Fruit fly (Drosophila melanogaster) whole organism, embryonic: Measurements from ENCODE around the gene CG34163.

ENCODE experiments used
- Adf1 ChIP-seq: fragments of 200-800 bp; sonication (Bioruptor generic); IDR thresholded peaks from 2 replicates; pipeline ENCODE4 v1.3.6; 2022; ENCODE audit warnings: missing biosample characterization, missing genetic modification characterization
- Antp ChIP-seq: fragments of 200-800 bp; sonication (Bioruptor generic); optimal IDR thresholded peaks from 3 replicates; lab custom pipeline; 2016; ENCODE audit warnings: missing biosample characterization, missing genetic modification characterization
- Atf-2 ChIP-seq: fragments of 200-800 bp; sonication (Bioruptor generic); optimal IDR thresholded peaks from 2 replicates; lab custom pipeline; 2016; ENCODE audit warnings: missing biosample characterization, missing genetic modification characterization
- BEAF-32 ChIP-seq: fragments of 200-800 bp; sonication (Bioruptor generic); optimal IDR thresholded peaks from 3 replicates; lab custom pipeline; 2017; ENCODE audit warnings: missing biosample characterization, missing genetic modification characterization, mild to moderate bottlenecking, moderate library complexity, missing genetic modification reagents
- CG11093 ChIP-seq: fragments of 200-800 bp; sonication (Bioruptor generic); IDR thresholded peaks from 3 replicates; pipeline ENCODE4 v1.3.6; 2022; ENCODE audit warnings: missing biosample characterization, missing genetic modification characterization
- CG11247 ChIP-seq: fragments of 200-800 bp; sonication (Bioruptor generic); IDR thresholded peaks from 2 replicates; pipeline ENCODE4 v1.3.6; 2022; ENCODE audit warnings: missing biosample characterization, missing genetic modification characterization
- CG12104 ChIP-seq: fragments of 200-800 bp; sonication (Bioruptor generic); optimal IDR thresholded peaks from 3 replicates; lab custom pipeline; 2016; ENCODE audit warnings: missing biosample characterization, missing genetic modification characterization
- CG13775 ChIP-seq: fragments of 200-800 bp; sonication (Bioruptor generic); optimal IDR thresholded peaks from 3 replicates; lab custom pipeline; 2017; ENCODE audit warnings: missing biosample characterization, mild to moderate bottlenecking, missing genetic modification characterization
- CG15479 ChIP-seq: fragments of 200-800 bp; sonication (Bioruptor generic); optimal IDR thresholded peaks from 3 replicates; lab custom pipeline; 2019; ENCODE audit warnings: missing biosample characterization, mild to moderate bottlenecking, missing genetic modification characterization, moderate library complexity
- CG1602 ChIP-seq: fragments of 200-800 bp; sonication (Bioruptor generic); optimal IDR thresholded peaks from 3 replicates; lab custom pipeline; 2016; ENCODE audit warnings: missing biosample characterization, missing genetic modification characterization
- CG17359 ChIP-seq: fragments of 200-800 bp; sonication (Bioruptor generic); optimal IDR thresholded peaks from 3 replicates; lab custom pipeline; 2018; ENCODE audit warnings: missing biosample characterization, mild to moderate bottlenecking, missing genetic modification characterization, moderate library complexity
- CG17802 ChIP-seq: fragments of 200-800 bp; sonication (Bioruptor generic); optimal IDR thresholded peaks from 2 replicates; lab custom pipeline; 2018; ENCODE audit warnings: missing biosample characterization, mild to moderate bottlenecking, missing genetic modification characterization, moderate library complexity
- CG17912 ChIP-seq: fragments of 200-800 bp; sonication (Bioruptor generic); optimal IDR thresholded peaks from 2 replicates; lab custom pipeline; 2018; ENCODE audit warnings: missing biosample characterization, mild to moderate bottlenecking, missing genetic modification characterization
- CG31388 ChIP-seq: fragments of 200-800 bp; sonication (Bioruptor generic); optimal IDR thresholded peaks from 2 replicates; lab custom pipeline; 2016; ENCODE audit warnings: missing biosample characterization, missing genetic modification characterization
- CG3726 ChIP-seq: fragments of 200-800 bp; sonication (Bioruptor generic); IDR thresholded peaks from 3 replicates; pipeline ENCODE4, ENCODE4 v1.3.6; 2022; ENCODE audit warnings: missing biosample characterization, missing genetic modification characterization
- CG3838 ChIP-seq: fragments of 200-800 bp; sonication (Bioruptor generic); optimal IDR thresholded peaks from 3 replicates; lab custom pipeline; 2016; ENCODE audit warnings: missing biosample characterization, missing genetic modification characterization
- CG6272 ChIP-seq: fragments of 200-800 bp; sonication (Bioruptor generic); IDR thresholded peaks from 2 replicates; pipeline ENCODE4 v1.3.6; 2022; ENCODE audit warnings: missing biosample characterization, missing genetic modification characterization
- CG6689 ChIP-seq: fragments of 200-800 bp; sonication (Bioruptor generic); IDR thresholded peaks from 2 replicates; pipeline ENCODE4 v1.3.6; 2022; ENCODE audit warnings: missing biosample characterization, missing genetic modification characterization
- CG6765 ChIP-seq: fragments of 200-800 bp; sonication (Bioruptor generic); optimal IDR thresholded peaks from 3 replicates; lab custom pipeline; 2017; ENCODE audit warnings: missing biosample characterization, mild to moderate bottlenecking, missing genetic modification characterization
- CG6813 ChIP-seq: fragments of 200-800 bp; sonication (Bioruptor generic); optimal IDR thresholded peaks from 2 replicates; lab custom pipeline; 2017; ENCODE audit warnings: missing biosample characterization, missing genetic modification characterization, mild to moderate bottlenecking, moderate library complexity, missing genetic modification reagents
- CG7745 ChIP-seq: fragments of 200-800 bp; sonication (Bioruptor generic); optimal IDR thresholded peaks from 2 replicates; lab custom pipeline; 2018; ENCODE audit warnings: missing biosample characterization, mild to moderate bottlenecking, missing genetic modification characterization, moderate library complexity
- CG8924 ChIP-seq: fragments of 200-800 bp; optimal IDR thresholded peaks from 3 replicates; lab custom pipeline; 2019; ENCODE audit warnings: missing biosample characterization, mild to moderate bottlenecking, missing genetic modification characterization, moderate library complexity
- Dbx ChIP-seq: fragments of 200-800 bp; sonication (Bioruptor generic); IDR thresholded peaks from 3 replicates; pipeline ENCODE4 v1.3.6; 2022; ENCODE audit warnings: missing biosample characterization, missing genetic modification characterization
- E2f2 ChIP-seq: fragments of 200-800 bp; sonication (Bioruptor generic); IDR thresholded peaks from 2 replicates; pipeline ENCODE4 v1.3.6; 2022; ENCODE audit warnings: missing biosample characterization, missing genetic modification characterization
- GATAe ChIP-seq: fragments of 200-800 bp; sonication (Bioruptor generic); conservative IDR thresholded peaks from 2 replicates; pipeline ENCODE4 v1.3.6; 2022; ENCODE audit warnings: missing biosample characterization, missing genetic modification characterization
- HHEX ChIP-seq: fragments of 200-800 bp; sonication (Bioruptor generic); optimal IDR thresholded peaks from 3 replicates; lab custom pipeline; 2017; ENCODE audit warnings: missing biosample characterization, mild to moderate bottlenecking, missing genetic modification characterization, missing genetic modification reagents
- HmgZ ChIP-seq: fragments of 200-800 bp; sonication (Bioruptor generic); optimal IDR thresholded peaks from 2 replicates; lab custom pipeline; 2018; ENCODE audit warnings: missing biosample characterization, mild to moderate bottlenecking, missing genetic modification characterization
- Jarid2 ChIP-seq: fragments of 200-800 bp; sonication (Bioruptor generic); optimal IDR thresholded peaks from 3 replicates; lab custom pipeline; 2017; ENCODE audit warnings: mild to moderate bottlenecking, missing biosample characterization, missing genetic modification reagents, missing genetic modification characterization
- Lpt ChIP-seq: fragments of >200 bp; optimal IDR thresholded peaks from 2 replicates; lab custom pipeline; 2018; ENCODE audit warnings: missing biosample characterization, missing genetic modification characterization
- Spps ChIP-seq: fragments of 200-800 bp; sonication (Bioruptor generic); optimal IDR thresholded peaks from 2 replicates; lab custom pipeline; 2018; ENCODE audit warnings: missing biosample characterization, mild to moderate bottlenecking, missing genetic modification characterization
- aop ChIP-seq: fragments of 200-800 bp; sonication (Bioruptor generic); IDR thresholded peaks from 2 replicates; pipeline ENCODE4 v1.3.6; 2022; ENCODE audit warnings: missing biosample characterization, missing genetic modification characterization
- ara ChIP-seq: fragments of 200-800 bp; sonication (Bioruptor generic); IDR thresholded peaks from 2 replicates; pipeline ENCODE4 v1.3.6; 2022; ENCODE audit warnings: missing biosample characterization, missing genetic modification characterization
- bcd ChIP-seq: fragments of 200-800 bp; sonication (Bioruptor generic); optimal IDR thresholded peaks from 2 replicates; lab custom pipeline; 2017; ENCODE audit warnings: missing biosample characterization, mild to moderate bottlenecking, missing genetic modification characterization
- chm ChIP-seq: fragments of 200-800 bp; sonication (Bioruptor generic); IDR thresholded peaks from 2 replicates; pipeline ENCODE4 v1.3.6; 2022; ENCODE audit warnings: missing biosample characterization, missing genetic modification characterization
- crc ChIP-seq: fragments of 200-800 bp; sonication (Bioruptor generic); optimal IDR thresholded peaks from 2 replicates; lab custom pipeline; 2016; ENCODE audit warnings: missing biosample characterization, missing genetic modification characterization
- disco-r ChIP-seq: fragments of 200-800 bp; sonication (Bioruptor generic); optimal IDR thresholded peaks from 2 replicates; lab custom pipeline; 2016; ENCODE audit warnings: missing biosample characterization, missing genetic modification characterization
- gcm ChIP-seq: fragments of 200-800 bp; sonication (Bioruptor generic); optimal IDR thresholded peaks from 2 replicates; lab custom pipeline; 2019; ENCODE audit warnings: missing biosample characterization, mild to moderate bottlenecking, missing genetic modification characterization, moderate library complexity
- gem ChIP-seq: fragments of 200-800 bp; sonication (Bioruptor generic); optimal IDR thresholded peaks from 2 replicates; lab custom pipeline; 2019; ENCODE audit warnings: missing biosample characterization, mild to moderate bottlenecking, missing genetic modification characterization, moderate library complexity
- kay ChIP-seq: fragments of 200-800 bp; sonication (Bioruptor generic); optimal IDR thresholded peaks from 2 replicates; lab custom pipeline; 2016; ENCODE audit warnings: missing biosample characterization, missing genetic modification characterization
- nom ChIP-seq: fragments of 200-800 bp; sonication (Bioruptor generic); optimal IDR thresholded peaks from 2 replicates; lab custom pipeline; 2017; ENCODE audit warnings: missing biosample characterization, missing genetic modification characterization, mild to moderate bottlenecking, moderate library complexity, missing genetic modification reagents
- org-1 ChIP-seq: fragments of 200-800 bp; sonication (Bioruptor generic); optimal IDR thresholded peaks from 2 replicates; lab custom pipeline; 2017; ENCODE audit warnings: missing biosample characterization, missing genetic modification characterization
- prd ChIP-seq, 3 experiments: fragments of >200 bp in 2 of 3; fragments of 200-800 bp in 1 of 3; sonication (Bioruptor generic) in 1 of 3; optimal IDR thresholded peaks in 2 of 3; IDR thresholded peaks in 1 of 3; 2 replicates in 2 of 3; 3 replicates in 1 of 3; pipeline versions ENCODE4 v1.3.6 to Lab custom; 2017 to 2022; ENCODE audit warnings: missing biosample characterization in 1 of 3, missing genetic modification characterization in 1 of 3
- seq ChIP-seq: fragments of 200-800 bp; sonication (Bioruptor generic); IDR thresholded peaks from 2 replicates; pipeline ENCODE4 v1.3.6; 2022; ENCODE audit warnings: missing biosample characterization, missing genetic modification characterization
- so ChIP-seq: fragments of 200-800 bp; sonication (Bioruptor generic); IDR thresholded peaks from 3 replicates; pipeline ENCODE4 v1.3.6; 2022; ENCODE audit warnings: missing biosample characterization, missing genetic modification characterization
- ssp ChIP-seq: fragments of 200-800 bp; sonication (Bioruptor generic); IDR thresholded peaks from 2 replicates; pipeline ENCODE4 v1.3.6; 2022; ENCODE audit warnings: missing biosample characterization, missing genetic modification characterization
- sug ChIP-seq: fragments of 200-800 bp; optimal IDR thresholded peaks from 2 replicates; lab custom pipeline; 2019; ENCODE audit warnings: missing biosample characterization, mild to moderate bottlenecking, missing genetic modification characterization, moderate library complexity
- tin ChIP-seq: fragments of 200-800 bp; sonication (Bioruptor generic); optimal IDR thresholded peaks from 3 replicates; lab custom pipeline; 2016; ENCODE audit warnings: missing biosample characterization, missing genetic modification characterization
- zfh2 ChIP-seq: fragments of 200-800 bp; sonication (Bioruptor generic); optimal IDR thresholded peaks from 2 replicates; lab custom pipeline; 2016; ENCODE audit warnings: missing biosample characterization, missing genetic modification characterization

Gene CG34163

dm6 chr2L:12026458-12027431, 38.7 kb downstream of the CG34163 start (continued):
- TF ChIP-seq nom (GFP tag; lab: Kevin White, UChicago): peak; percentile 98
- TF ChIP-seq CG11093 (GFP tag; lab: Robert Waterston, UW): no peak
- TF ChIP-seq E2f2 (GFP tag; lab: Robert Waterston, UW): peak; percentile 36
- no peak for TF ChIP-seq aop (GFP tag; lab: Robert Waterston, UW)
- peak; percentile 78 for TF ChIP-seq CG8924 (tag; lab: Kevin White, UChicago)
- TF ChIP-seq prd (optimal IDR thresholded peaks at IDR 0.05; lab: Kevin White, UChicago): no peak
- TF ChIP-seq prd (GFP tag; IDR thresholded peaks at IDR 0.05; lab: Robert Waterston, UW): peak; percentile 71
- TF ChIP-seq CG15479: no peak
- no peak for TF ChIP-seq CG31388 (GFP tag; lab: Kevin White, UChicago)
- no peak for TF ChIP-seq Jarid2 (GFP tag; lab: Kevin White, UChicago)
- no peak for TF ChIP-seq disco-r (GFP tag; lab: Kevin White, UChicago)
- peak; percentile 11 for TF ChIP-seq sug (tag; lab: Kevin White, UChicago)
- 0 out of 2 replicates have a peak, but pooled peaks have one; percentile 40 for TF ChIP-seq chm (GFP tag; lab: Robert Waterston, UW)
- TF ChIP-seq HmgZ (tag; lab: Kevin White, UChicago): no peak
- peak; percentile 75 for TF ChIP-seq gem
- peak; percentile 32; the same call in 1 of the 2 replicates for TF ChIP-seq seq (GFP tag; lab: Robert Waterston, UW)
- peak; percentile 24; the same call in 1 of the 2 replicates for TF ChIP-seq CG6272 (GFP tag; lab: Robert Waterston, UW)
- no peak for TF ChIP-seq Dbx (GFP tag; lab: Robert Waterston, UW)
- TF ChIP-seq tin (GFP tag; lab: Kevin White, UChicago): peak; percentile 30
- TF ChIP-seq Spps (tag; lab: Kevin White, UChicago): peak; percentile 24
- TF ChIP-seq CG1602 (GFP tag; lab: Kevin White, UChicago): peak; percentile 68
- TF ChIP-seq CG7745: no peak
- no peak for TF ChIP-seq GATAe (GFP tag; lab: Robert Waterston, UW)
- no peak for TF ChIP-seq zfh2 (GFP tag; lab: Kevin White, UChicago)
- TF ChIP-seq Adf1 (GFP tag; lab: Robert Waterston, UW): peak; percentile 97
- TF ChIP-seq ssp (GFP tag; lab: Robert Waterston, UW): no peak
- TF ChIP-seq BEAF-32: peak; percentile 16
- no peak for TF ChIP-seq Atf-2
- peak; percentile 36 for TF ChIP-seq CG12104
- no peak for TF ChIP-seq CG17912 (GFP tag; lab: Kevin White, UChicago)
- TF ChIP-seq CG3838 (GFP tag; lab: Kevin White, UChicago): no peak
- TF ChIP-seq CG17802 (tag; lab: Kevin White, UChicago): peak; percentile 0
- TF ChIP-seq CG6765: peak; percentile 0
- peak; percentile 63 for TF ChIP-seq ara
- peak; percentile 39; the same call in 1 of the 3 replicates for TF ChIP-seq so
- TF ChIP-seq CG17359 (tag; lab: Kevin White, UChicago): peak; percentile 30
- peak; percentile 20 for TF ChIP-seq gcm (GFP tag; lab: Kevin White, UChicago)
- no peak; the same call in none of the 2 replicates for TF ChIP-seq CG6689 (GFP tag; lab: Robert Waterston, UW)
- 0 out of 3 replicates have a peak, but pooled peaks have one; percentile 47 for TF ChIP-seq CG3726
- no peak for TF ChIP-seq Antp (GFP tag; lab: Kevin White, UChicago)
- no peak for TF ChIP-seq crc
- no peak for TF ChIP-seq kay (GFP tag; lab: Kevin White, UChicago)
- TF ChIP-seq bcd (GFP tag; lab: Kevin White, UChicago): peak; percentile 60
- peak; percentile 31; the same call in 1 of the 2 replicates for TF ChIP-seq CG11247 (GFP tag; lab: Robert Waterston, UW)
- TF ChIP-seq CG13775 (GFP tag; lab: Kevin White, UChicago): peak; percentile 72
- no peak for TF ChIP-seq Lpt (GFP tag; lab: Kevin White, UChicago)
- TF ChIP-seq HHEX (GFP tag; lab: Kevin White, UChicago): peak; percentile 60
- TF ChIP-seq org-1 (GFP tag; lab: Kevin White, UChicago): peak; percentile 63
- peak; percentile 28 for TF ChIP-seq CG6813 (GFP tag; lab: Kevin White, UChicago)
